Fruit fly (Drosophila melanogaster) S2 (cell line): ENCODE data around the gene Tmtc4.

Experiments used
- CG8478 ChIP-seq: fragments of >200 bp; optimal IDR thresholded peaks from 2 replicates; lab custom pipeline; 2018
- CTCF ChIP-seq, 2 experiments: fragments of >200 bp; optimal IDR thresholded peaks; 2 replicates each; lab custom pipeline; 2018

DNA sequence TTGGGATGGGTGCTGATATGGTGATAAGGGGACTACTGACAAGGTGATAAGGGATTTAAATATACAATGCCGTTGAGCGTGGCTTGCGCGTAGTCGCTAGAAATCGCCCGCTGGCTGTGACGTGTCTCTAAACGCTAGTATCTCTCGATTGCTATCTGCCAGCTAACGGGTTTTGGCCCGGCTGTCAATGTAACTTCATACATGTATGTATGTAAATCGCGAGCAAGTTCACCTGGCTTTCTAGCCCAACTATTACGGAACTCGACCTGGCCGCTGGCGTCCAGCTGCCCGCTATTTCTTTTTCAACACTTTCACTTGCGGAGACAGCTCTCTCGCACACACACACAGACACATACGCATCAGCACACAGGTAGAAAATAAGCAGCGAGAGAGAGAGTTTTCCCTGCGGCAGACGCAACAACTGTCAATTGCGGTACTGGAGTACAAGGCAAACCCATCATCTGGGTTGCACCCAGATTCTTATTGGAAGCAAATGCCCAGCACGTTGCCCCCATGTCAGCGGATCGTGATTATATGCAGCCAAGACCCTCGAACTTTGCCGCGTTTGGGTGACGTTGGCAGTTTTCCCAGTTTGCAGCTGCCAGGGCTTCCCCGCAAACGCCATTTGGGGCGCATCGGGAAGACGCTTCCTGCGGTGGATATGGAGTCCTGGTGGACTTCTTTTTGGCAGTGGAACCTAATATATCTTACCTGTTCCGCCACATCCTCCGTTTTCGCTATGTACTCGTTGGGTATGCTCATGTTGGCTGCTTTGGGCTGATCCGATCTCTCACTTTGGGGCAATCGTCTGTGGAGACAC lies 5.6 kb upstream of the Tmtc4 start:
- TF ChIP-seq CG8478 (lab: Kevin White, UChicago) = no peak
- TF ChIP-seq CTCF (optimal IDR thresholded peaks at IDR 0.05; lab: Kevin White, UChicago) = no peak
